Worm (Caenorhabditis elegans): ENCODE data around the gene srab-10.

DNA sequence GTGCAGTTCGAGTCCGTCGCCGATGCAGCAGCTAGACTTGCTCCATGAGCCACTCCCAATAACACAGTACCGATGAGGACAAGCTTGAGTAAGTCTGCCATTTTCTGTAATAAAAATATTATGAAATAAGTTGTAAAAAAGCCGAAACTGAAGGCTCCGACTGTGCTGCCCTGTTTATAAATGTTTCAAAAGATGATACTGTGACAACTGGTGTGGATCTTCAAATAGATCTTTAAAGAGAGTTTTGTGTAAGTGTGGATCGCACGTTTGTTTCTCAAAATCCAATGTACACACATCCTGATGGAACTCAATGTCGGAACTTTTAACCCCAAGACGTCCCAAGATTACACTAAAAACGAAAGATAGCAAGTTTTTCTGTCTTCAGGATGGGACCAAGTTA is 24.3 kb upstream of the srab-10 start, which contains the start of gene C36C5.15:
- no peak for TF ChIP-seq med-1 (GFP tag; optimal IDR thresholded peaks at IDR 0.05; ENCODE audit: insufficient read depth)
- no peak for TF ChIP-seq cog-1 (tag; optimal IDR thresholded peaks at IDR 0.05)
- no peak for TF ChIP-seq tab-1 (GFP tag; IDR thresholded peaks at IDR 0.05)
- no peak for TF ChIP-seq flt-1 (GFP tag; IDR thresholded peaks at IDR 0.05)
- no peak for TF ChIP-seq ztf-29 (GFP tag; IDR thresholded peaks at IDR 0.05)
- TF ChIP-seq ztf-23 (GFP tag; IDR thresholded peaks at IDR 0.05): no peak

Measured in whole organism, midembryonic.